Fruit fly (Drosophila melanogaster) whole organism, wandering third instar larva: ENCODE measurements around the gene PolH.

Experiments
- Hr83 ChIP-seq: fragments of 200-300 bp; sonication (Bioruptor generic); optimal IDR thresholded peaks from 2 replicates; lab custom pipeline; 2016; ENCODE audit warnings: missing biosample characterization, mild to moderate bottlenecking, missing genetic modification characterization, moderate library complexity; ENCODE audit not compliant: poor library complexity, severe bottlenecking
- Jra ChIP-seq: sonication (Bioruptor generic); optimal IDR thresholded peaks from 2 replicates; lab custom pipeline; 2016; ENCODE audit warnings: missing biosample characterization, missing genetic modification characterization
- fru ChIP-seq: fragments of 200-800 bp; sonication (Bioruptor generic); optimal IDR thresholded peaks from 3 replicates; lab custom pipeline; 2016; ENCODE audit warnings: missing biosample characterization, mild to moderate bottlenecking, missing genetic modification characterization
- pan ChIP-seq: fragments of >200 bp; optimal IDR thresholded peaks from 2 replicates; lab custom pipeline; 2017

- TF ChIP-seq pan (lab: Kevin White, UChicago) (peak; percentile 52), Jra (GFP tag; lab: Kevin White, UChicago) (no peak), Hr83 (no peak), fru (peak; percentile 35)
These were observed 13.1 kb upstream of the PolH start, which contains the start of gene CG7458 for dm6 chr3L:21954474-21955321.
